Fruit fly (Drosophila melanogaster): ENCODE measurements around the gene DZIP1.

The DZIP1 gene

DNA sequence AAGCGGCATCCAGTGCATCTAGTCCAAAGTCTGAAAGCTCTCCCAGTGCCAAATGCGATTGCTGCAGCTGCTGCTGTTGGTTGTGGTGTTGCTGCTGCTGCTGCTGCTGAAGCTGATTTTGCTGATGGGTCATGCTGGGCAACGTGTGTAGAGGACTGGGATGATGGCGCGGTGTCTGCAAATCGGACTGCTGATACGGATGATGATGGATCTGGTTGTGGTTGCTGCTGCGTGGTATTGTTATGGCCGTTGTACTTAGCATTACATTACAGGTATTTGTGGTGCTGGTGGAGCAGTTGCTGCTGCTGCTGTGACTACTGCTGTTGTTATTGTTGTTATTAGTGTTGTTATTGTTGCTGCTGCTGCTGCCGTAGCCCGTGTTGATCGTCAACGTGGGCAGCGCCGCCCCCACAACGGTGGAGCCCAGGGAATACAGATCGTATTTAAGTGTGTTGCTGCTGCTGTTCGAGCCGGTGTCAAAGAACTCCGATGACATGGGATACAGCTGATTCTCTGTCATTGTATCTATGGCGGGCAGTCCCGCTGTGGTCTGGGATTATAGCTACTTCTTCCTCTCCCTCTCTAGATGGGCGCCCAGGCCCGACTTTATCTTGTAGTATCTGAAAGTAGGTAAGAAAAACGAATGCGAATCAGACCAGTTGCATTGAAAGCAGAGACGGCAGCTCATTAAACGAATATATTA, 47.4 kb downstream of the DZIP1 start:
- no peak for TF ChIP-seq CG32264 (GFP tag; optimal IDR thresholded peaks at IDR 0.05)
- no peak for TF ChIP-seq Rel (GFP tag; optimal IDR thresholded peaks at IDR 0.05)
- peak; percentile 50 for TF ChIP-seq Rel (tag; optimal IDR thresholded peaks at IDR 0.05)
- no peak for TF ChIP-seq lola (GFP tag; optimal IDR thresholded peaks at IDR 0.05)
- TF ChIP-seq pan (optimal IDR thresholded peaks at IDR 0.05) = no peak
- no peak for TF ChIP-seq Hr78 (GFP tag; optimal IDR thresholded peaks at IDR 0.05)
- TF ChIP-seq Dfd (GFP tag; optimal IDR thresholded peaks at IDR 0.05) = peak; percentile 93
- no peak for TF ChIP-seq Hnf4 (GFP tag; optimal IDR thresholded peaks at IDR 0.05)
- no peak for TF ChIP-seq rgr (GFP tag; optimal IDR thresholded peaks at IDR 0.05)

dm6 chr3R:24563039-24563825, 48.2 kb downstream of the DZIP1 start:
- TF ChIP-seq Hnf4 (GFP tag; optimal IDR thresholded peaks at IDR 0.05) = no peak
- no peak for TF ChIP-seq Dif (GFP tag; optimal IDR thresholded peaks at IDR 0.05; ENCODE audit: partially characterized antibody)
- no peak for TF ChIP-seq Dfd (GFP tag; optimal IDR thresholded peaks at IDR 0.05)
- no peak for TF ChIP-seq pan (optimal IDR thresholded peaks at IDR 0.05)
- TF ChIP-seq Mio (GFP tag; optimal IDR thresholded peaks at IDR 0.05) = no peak
- TF ChIP-seq CG9705 (GFP tag; optimal IDR thresholded peaks at IDR 0.05) = no peak
- TF ChIP-seq OdsH (GFP tag; optimal IDR thresholded peaks at IDR 0.05) = no peak
- no peak for TF ChIP-seq Sp1 (GFP tag; optimal IDR thresholded peaks at IDR 0.05)
- TF ChIP-seq GATAd (GFP tag; optimal IDR thresholded peaks at IDR 0.05) = no peak
- no peak for TF ChIP-seq Hr83 (GFP tag; optimal IDR thresholded peaks at IDR 0.05; ENCODE audit: poor library complexity, severe bottlenecking)
- no peak for TF ChIP-seq Myc (optimal IDR thresholded peaks at IDR 0.05)
- no peak for TF ChIP-seq Jra (GFP tag; optimal IDR thresholded peaks at IDR 0.05)
- no peak for TF ChIP-seq HLH106 (tag; optimal IDR thresholded peaks at IDR 0.05)
- no peak for TF ChIP-seq woc (GFP tag; optimal IDR thresholded peaks at IDR 0.05)
- TF ChIP-seq h (GFP tag; optimal IDR thresholded peaks at IDR 0.05) = no peak
- no peak for TF ChIP-seq br (GFP tag; optimal IDR thresholded peaks at IDR 0.05)
- TF ChIP-seq dsf (GFP tag; optimal IDR thresholded peaks at IDR 0.05; ENCODE audit: borderline replicate concordance) = no peak
- no peak for TF ChIP-seq jim (GFP tag; optimal IDR thresholded peaks at IDR 0.05)
- no peak for TF ChIP-seq Vsx2 (GFP tag; optimal IDR thresholded peaks at IDR 0.05; ENCODE audit: partially characterized antibody)

DNA sequence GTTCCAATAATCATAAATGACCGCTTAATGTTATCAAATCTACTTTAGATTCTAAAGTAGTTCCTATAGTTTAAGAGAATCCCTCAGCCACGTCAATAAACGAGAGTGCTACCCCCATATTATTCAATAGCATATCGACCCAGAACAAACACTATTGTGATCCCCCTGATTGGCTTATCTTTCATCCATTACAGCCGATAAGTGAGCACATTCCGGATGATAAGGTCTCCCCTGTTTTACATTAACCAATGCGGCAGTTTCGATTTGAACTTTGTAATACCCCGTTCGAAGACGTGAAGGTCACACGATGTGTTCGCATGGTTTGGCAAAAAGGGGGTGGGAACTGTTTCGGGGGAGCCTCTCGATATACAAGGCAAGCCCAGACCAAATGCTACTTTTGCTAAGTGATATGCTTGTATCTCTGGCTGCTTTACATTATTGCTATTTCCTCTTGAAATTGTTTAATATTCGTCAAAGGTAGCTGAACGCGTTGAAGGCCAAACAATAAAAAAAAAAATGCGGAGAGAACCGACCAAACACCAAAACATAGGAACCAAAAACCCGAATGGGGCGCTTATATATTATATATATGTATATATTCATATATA, 49.2 kb downstream of the DZIP1 start:
- TF ChIP-seq pan (optimal IDR thresholded peaks at IDR 0.05) (no peak), Rel (GFP tag; optimal IDR thresholded peaks at IDR 0.05) (no peak), Rel (tag; optimal IDR thresholded peaks at IDR 0.05) (peak; percentile 60)

dm6 chr3R:24564799-24565344, 49.8 kb downstream of the DZIP1 start:
- no peak for TF ChIP-seq woc (GFP tag; optimal IDR thresholded peaks at IDR 0.05)
- TF ChIP-seq rgr (GFP tag; optimal IDR thresholded peaks at IDR 0.05) = peak; percentile 26
- TF ChIP-seq fru (GFP tag; optimal IDR thresholded peaks at IDR 0.05) = peak; percentile 34
- peak; percentile 64 for TF ChIP-seq h (GFP tag; optimal IDR thresholded peaks at IDR 0.05)
- peak; percentile 16 for TF ChIP-seq Dif (GFP tag; optimal IDR thresholded peaks at IDR 0.05; ENCODE audit: partially characterized antibody)
- peak; percentile 54 for TF ChIP-seq psq (GFP tag; optimal IDR thresholded peaks at IDR 0.05)
- no peak for TF ChIP-seq Hnf4 (GFP tag; optimal IDR thresholded peaks at IDR 0.05)
- TF ChIP-seq ey (GFP tag; optimal IDR thresholded peaks at IDR 0.05) = peak; percentile 42
- no peak for TF ChIP-seq jim (GFP tag; optimal IDR thresholded peaks at IDR 0.05)
- TF ChIP-seq OdsH (GFP tag; optimal IDR thresholded peaks at IDR 0.05) = peak; percentile 23
- no peak for TF ChIP-seq dmrt93B (GFP tag; optimal IDR thresholded peaks at IDR 0.05)
- peak; percentile 20 for TF ChIP-seq sage (GFP tag; optimal IDR thresholded peaks at IDR 0.05)
- peak; percentile 75 for TF ChIP-seq CrebA (GFP tag; optimal IDR thresholded peaks at IDR 0.05; ENCODE audit: borderline replicate concordance)
- no peak for TF ChIP-seq dsf (GFP tag; optimal IDR thresholded peaks at IDR 0.05; ENCODE audit: borderline replicate concordance)
- TF ChIP-seq HLH106 (tag; optimal IDR thresholded peaks at IDR 0.05) = peak; percentile 30
- TF ChIP-seq GATAd (GFP tag; optimal IDR thresholded peaks at IDR 0.05) = no peak
- peak; percentile 8 for TF ChIP-seq Rel (GFP tag; optimal IDR thresholded peaks at IDR 0.05)
- peak; percentile 77 for TF ChIP-seq Rel (tag; optimal IDR thresholded peaks at IDR 0.05)
- peak; percentile 4 for TF ChIP-seq brk (GFP tag; optimal IDR thresholded peaks at IDR 0.05)
- no peak for TF ChIP-seq dl (GFP tag; optimal IDR thresholded peaks at IDR 0.05; ENCODE audit: insufficient read depth in 1 of 2, partially characterized antibody in 2 of 2)
- no peak for TF ChIP-seq Jra (GFP tag; optimal IDR thresholded peaks at IDR 0.05)

Measured in whole organism, wandering third instar larva.